Fruit fly (Drosophila melanogaster): Measurements from ENCODE around the gene Kaz.
A peak's percentile ranks its signal among the peaks of the same experiment; 100 is the strongest.

The Kaz gene

dm6 chr3R:24845148-24845547 is 15.4 kb upstream of the Kaz start:
- TF ChIP-seq CG16779 (tag; optimal IDR thresholded peaks at IDR 0.05), result no peak

- TF ChIP-seq Hr4 (GFP tag; optimal IDR thresholded peaks at IDR 0.05) (no peak), CG11762 (GFP tag; optimal IDR thresholded peaks at IDR 0.05; ENCODE audit: insufficient read depth) (no peak), CG8319 (GFP tag; optimal IDR thresholded peaks at IDR 0.05) (no peak), fkh (GFP tag; optimal IDR thresholded peaks at IDR 0.05) (no peak), lz (GFP tag; optimal IDR thresholded peaks at IDR 0.05) (no peak), ss (GFP tag; optimal IDR thresholded peaks at IDR 0.05) (no peak)
Observed at dm6 chr3R:24841635-24842034, 11.9 kb upstream of the Kaz start, which contains the start of gene Esp. TSS of gene Esp (plus strand) at chr3R:24841935.

- TF ChIP-seq Met (GFP tag; optimal IDR thresholded peaks at IDR 0.05) (no peak), Blimp-1 (GFP tag; optimal IDR thresholded peaks at IDR 0.05) (no peak), Hr39 (GFP tag; optimal IDR thresholded peaks at IDR 0.05) (no peak), CG11294 (GFP tag; IDR thresholded peaks at IDR 0.05) (no peak), CG9139 (GFP tag; optimal IDR thresholded peaks at IDR 0.05) (no peak), CG11902 (GFP tag; optimal IDR thresholded peaks at IDR 0.05) (no peak), CG16779 (tag; optimal IDR thresholded peaks at IDR 0.05) (no peak), esn (GFP tag; optimal IDR thresholded peaks at IDR 0.05) (no peak), CG1621 (tag; optimal IDR thresholded peaks at IDR 0.05) (no peak), CG32006 (GFP tag; optimal IDR thresholded peaks at IDR 0.05) (no peak), CG7368 (GFP tag; optimal IDR thresholded peaks at IDR 0.05) (no peak)
Observed at dm6 chr3R:24841063-24841462, 11.3 kb upstream of the Kaz start, which contains the start of gene CG33658. TSS of gene CG33658 (minus strand) at chr3R:24841163.

- TF ChIP-seq CG9139 (GFP tag; optimal IDR thresholded peaks at IDR 0.05) (no peak), CG10631 (GFP tag; optimal IDR thresholded peaks at IDR 0.05) (no peak), net (GFP tag; optimal IDR thresholded peaks at IDR 0.05) (no peak), CG6276 (GFP tag; optimal IDR thresholded peaks at IDR 0.05) (no peak), OdsH (GFP tag; optimal IDR thresholded peaks at IDR 0.05) (no peak), CG8119 (GFP tag; IDR thresholded peaks at IDR 0.05) (no peak), Sox102F (GFP tag; optimal IDR thresholded peaks at IDR 0.05) (no peak)
Observed at dm6 chr3R:24833652-24834051, 3.9 kb upstream of the Kaz start, which contains the start of gene sosie. TSS of gene sosie (plus strand) at chr3R:24833952.

- TF ChIP-seq CG11294 (GFP tag; IDR thresholded peaks at IDR 0.05) (no peak), Ets21C (GFP tag; optimal IDR thresholded peaks at IDR 0.05) (no peak), net (GFP tag; optimal IDR thresholded peaks at IDR 0.05) (no peak), lz (GFP tag; optimal IDR thresholded peaks at IDR 0.05) (no peak), svp (GFP tag) (peak; percentile 57)
Observed at dm6 chr3R:24828234-24828633, 1.5 kb downstream of the Kaz start, which contains the start of gene RabX4. TSS of gene RabX4 (minus strand) at chr3R:24828409.

- TF ChIP-seq CG4318 (GFP tag; optimal IDR thresholded peaks at IDR 0.05) (no peak), fd59A (GFP tag; optimal IDR thresholded peaks at IDR 0.05) (no peak), CG31627 (GFP tag; optimal IDR thresholded peaks at IDR 0.05) (no peak)
Observed at dm6 chr3R:24825548-24825947, 4.2 kb downstream of the Kaz start, which contains the start of gene niki. TSS of gene niki (minus strand) at chr3R:24825648.

dm6 chr3R:24823061-24823460 is 6.7 kb downstream of the Kaz start:
- TF ChIP-seq CG11902 (GFP tag; optimal IDR thresholded peaks at IDR 0.05) (no peak), CG10631 (GFP tag; optimal IDR thresholded peaks at IDR 0.05) (no peak), dsx (GFP tag; optimal IDR thresholded peaks at IDR 0.05; ENCODE audit: poor library complexity, severe bottlenecking) (no peak)
